Worm (Caenorhabditis elegans): ENCODE results near the gene Y37B11A.3.

Y37B11A.3 gene

ce11 chrIII:5757492-5758045 lies 27.6 kb downstream of the Y37B11A.3 start:
- no peak for TF ChIP-seq ceh-36 (tag; optimal IDR thresholded peaks at IDR 0.05)
- no peak for TF ChIP-seq B0310.2 (tag; optimal IDR thresholded peaks at IDR 0.05)
- TF ChIP-seq ama-1 (optimal IDR thresholded peaks at IDR 0.05) = no peak
- TF ChIP-seq aly-1 (tag; optimal IDR thresholded peaks at IDR 0.05) = no peak
- no peak for TF ChIP-seq pes-1 (GFP tag; IDR thresholded peaks at IDR 0.05)
- no peak for TF ChIP-seq tbx-37 (GFP tag; conservative IDR thresholded peaks at IDR 0.05)
- TF ChIP-seq tbx-11 (GFP tag; IDR thresholded peaks at IDR 0.05) = no peak
- TF ChIP-seq sea-1 (GFP tag; conservative IDR thresholded peaks at IDR 0.05) = no peak
- TF ChIP-seq hmbx-1 (tag; optimal IDR thresholded peaks at IDR 0.05) = no peak
- no peak for TF ChIP-seq hmg-4 (GFP tag; optimal IDR thresholded peaks at IDR 0.05)
- no peak for TF ChIP-seq flt-1 (GFP tag; IDR thresholded peaks at IDR 0.05)
- no peak for TF ChIP-seq ets-7 (tag; optimal IDR thresholded peaks at IDR 0.05)
- no peak for TF ChIP-seq hnd-1 (tag; optimal IDR thresholded peaks at IDR 0.05)
- TF ChIP-seq ceh-13 (GFP tag; optimal IDR thresholded peaks at IDR 0.05) = no peak

- TF ChIP-seq ceh-13 (GFP tag; optimal IDR thresholded peaks at IDR 0.05) (no peak), ceh-36 (tag; optimal IDR thresholded peaks at IDR 0.05) (no peak), ets-7 (tag; optimal IDR thresholded peaks at IDR 0.05) (no peak), F13C5.2 (tag; optimal IDR thresholded peaks at IDR 0.05) (no peak), hmbx-1 (tag; optimal IDR thresholded peaks at IDR 0.05) (no peak)
Observed at ce11 chrIII:5755204-5755603, 29.9 kb downstream of the Y37B11A.3 start, which contains the start of gene ida-1. Gene ida-1, plus strand, starts transcription at chrIII:5755539.

ce11 chrIII:5750503-5750902 lies 34.6 kb downstream of the Y37B11A.3 start:
- TF ChIP-seq ets-7 (tag; optimal IDR thresholded peaks at IDR 0.05) (no peak), sea-1 (GFP tag; conservative IDR thresholded peaks at IDR 0.05) (no peak), hnd-1 (tag; optimal IDR thresholded peaks at IDR 0.05) (no peak), aly-1 (tag; optimal IDR thresholded peaks at IDR 0.05) (no peak), hmbx-1 (tag; optimal IDR thresholded peaks at IDR 0.05) (no peak), tra-4 (tag; optimal IDR thresholded peaks at IDR 0.05) (no peak), tbx-11 (GFP tag; IDR thresholded peaks at IDR 0.05) (no peak), pes-1 (GFP tag; IDR thresholded peaks at IDR 0.05) (no peak), flt-1 (GFP tag; IDR thresholded peaks at IDR 0.05) (no peak), B0310.2 (tag; optimal IDR thresholded peaks at IDR 0.05) (no peak), scrt-1 (GFP tag; IDR thresholded peaks at IDR 0.05) (no peak), hmg-4 (GFP tag; optimal IDR thresholded peaks at IDR 0.05) (no peak), ama-1 (optimal IDR thresholded peaks at IDR 0.05) (no peak), F13C5.2 (tag; optimal IDR thresholded peaks at IDR 0.05) (no peak), ceh-13 (GFP tag; optimal IDR thresholded peaks at IDR 0.05) (no peak), tbx-37 (GFP tag; conservative IDR thresholded peaks at IDR 0.05) (no peak), ceh-36 (tag; optimal IDR thresholded peaks at IDR 0.05) (no peak)

- TF ChIP-seq pes-1 (GFP tag; IDR thresholded peaks at IDR 0.05) (no peak), hmbx-1 (tag; optimal IDR thresholded peaks at IDR 0.05) (no peak), hmg-4 (GFP tag; optimal IDR thresholded peaks at IDR 0.05) (no peak), sea-1 (GFP tag; conservative IDR thresholded peaks at IDR 0.05) (no peak), B0310.2 (tag; optimal IDR thresholded peaks at IDR 0.05) (no peak), aly-1 (tag; optimal IDR thresholded peaks at IDR 0.05) (no peak), ceh-36 (tag; optimal IDR thresholded peaks at IDR 0.05) (no peak), flt-1 (GFP tag; IDR thresholded peaks at IDR 0.05) (no peak), tra-4 (tag; optimal IDR thresholded peaks at IDR 0.05) (no peak), ceh-13 (GFP tag; optimal IDR thresholded peaks at IDR 0.05) (no peak), ama-1 (optimal IDR thresholded peaks at IDR 0.05) (no peak), ets-7 (tag; optimal IDR thresholded peaks at IDR 0.05) (no peak), F13C5.2 (tag; optimal IDR thresholded peaks at IDR 0.05) (no peak), hnd-1 (tag; optimal IDR thresholded peaks at IDR 0.05) (no peak), scrt-1 (GFP tag; IDR thresholded peaks at IDR 0.05) (no peak), tbx-11 (GFP tag; IDR thresholded peaks at IDR 0.05) (no peak), tbx-37 (GFP tag; conservative IDR thresholded peaks at IDR 0.05) (no peak)
Observed at ce11 chrIII:5748360-5748759, 36.8 kb downstream of the Y37B11A.3 start.

ce11 chrIII:5747185-5747584 lies 37.9 kb downstream of the Y37B11A.3 start, which contains the start of gene B0244.4:
Gene B0244.4, plus strand, starts transcription at chrIII:5747485.
- no peak for TF ChIP-seq hnd-1 (tag; optimal IDR thresholded peaks at IDR 0.05)
- TF ChIP-seq B0310.2 (tag; optimal IDR thresholded peaks at IDR 0.05) = no peak
- no peak for TF ChIP-seq pes-1 (GFP tag; IDR thresholded peaks at IDR 0.05)
- TF ChIP-seq ceh-36 (tag; optimal IDR thresholded peaks at IDR 0.05) = no peak
- TF ChIP-seq scrt-1 (GFP tag; IDR thresholded peaks at IDR 0.05) = no peak
- TF ChIP-seq ama-1 (optimal IDR thresholded peaks at IDR 0.05) = no peak
- no peak for TF ChIP-seq ceh-13 (GFP tag; optimal IDR thresholded peaks at IDR 0.05)

ce11 chrIII:5744579-5744978 lies 40.5 kb downstream of the Y37B11A.3 start, which contains the start of gene B0244.5:
Gene B0244.5, plus strand, starts transcription at chrIII:5744879.
- TF ChIP-seq tbx-11 (GFP tag; IDR thresholded peaks at IDR 0.05) (no peak), sea-1 (GFP tag; conservative IDR thresholded peaks at IDR 0.05) (no peak), hmg-4 (GFP tag; optimal IDR thresholded peaks at IDR 0.05) (no peak), scrt-1 (GFP tag; IDR thresholded peaks at IDR 0.05) (no peak), ama-1 (optimal IDR thresholded peaks at IDR 0.05) (no peak), ets-7 (tag; optimal IDR thresholded peaks at IDR 0.05) (no peak), hmbx-1 (tag; optimal IDR thresholded peaks at IDR 0.05) (no peak), B0310.2 (tag; optimal IDR thresholded peaks at IDR 0.05) (no peak), flt-1 (GFP tag; IDR thresholded peaks at IDR 0.05) (no peak), F13C5.2 (tag; optimal IDR thresholded peaks at IDR 0.05) (no peak), hnd-1 (tag; optimal IDR thresholded peaks at IDR 0.05) (no peak), tra-4 (tag; optimal IDR thresholded peaks at IDR 0.05) (no peak), aly-1 (tag; optimal IDR thresholded peaks at IDR 0.05) (no peak), pes-1 (GFP tag; IDR thresholded peaks at IDR 0.05) (no peak), ceh-13 (GFP tag; optimal IDR thresholded peaks at IDR 0.05) (no peak), tbx-37 (GFP tag; conservative IDR thresholded peaks at IDR 0.05) (no peak), ceh-36 (tag; optimal IDR thresholded peaks at IDR 0.05) (no peak)

ce11 chrIII:5743084-5743483 lies 42.0 kb downstream of the Y37B11A.3 start, which contains the start of gene B0244.15:
Gene B0244.15, plus strand, starts transcription at chrIII:5743384.
- TF ChIP-seq sea-1 (GFP tag; conservative IDR thresholded peaks at IDR 0.05) = no peak
- TF ChIP-seq hmbx-1 (tag; optimal IDR thresholded peaks at IDR 0.05) = no peak
- no peak for TF ChIP-seq ceh-13 (GFP tag; optimal IDR thresholded peaks at IDR 0.05)
- TF ChIP-seq flt-1 (GFP tag; IDR thresholded peaks at IDR 0.05) = no peak
- no peak for TF ChIP-seq tbx-37 (GFP tag; conservative IDR thresholded peaks at IDR 0.05)
- TF ChIP-seq hnd-1 (tag; optimal IDR thresholded peaks at IDR 0.05) = no peak
- TF ChIP-seq aly-1 (tag; optimal IDR thresholded peaks at IDR 0.05) = no peak
- TF ChIP-seq ceh-36 (tag; optimal IDR thresholded peaks at IDR 0.05) = no peak
- TF ChIP-seq scrt-1 (GFP tag; IDR thresholded peaks at IDR 0.05) = no peak
- no peak for TF ChIP-seq hmg-4 (GFP tag; optimal IDR thresholded peaks at IDR 0.05)
- TF ChIP-seq ama-1 (optimal IDR thresholded peaks at IDR 0.05) = no peak
- TF ChIP-seq B0310.2 (tag; optimal IDR thresholded peaks at IDR 0.05) = no peak
- no peak for TF ChIP-seq pes-1 (GFP tag; IDR thresholded peaks at IDR 0.05)

Measured in whole organism, early embryonic.